Worm (Caenorhabditis elegans) whole organism, young adult: ENCODE measurements around the gene C03B1.4.
A peak's percentile ranks its signal among the peaks of the same experiment; 100 is the strongest.

ENCODE experiments used
- attf-6 ChIP-seq: fragments of 200-800 bp; sonication (Bioruptor generic); IDR thresholded peaks from 2 replicates; pipeline ENCODE4 v1.3.6; 2022; ENCODE audit warnings: missing genetic modification reagents, missing genetic modification characterization, missing compliant biosample characterization
- sea-2 ChIP-seq: fragments of 200-800 bp; sonication (Bioruptor generic); IDR thresholded peaks from 2 replicates; pipeline ENCODE4 v1.3.6; 2022; ENCODE audit warnings: missing genetic modification characterization, missing compliant biosample characterization
- snpc-4 ChIP-seq, 5 experiments: fragments of 150-350 bp in 1 of 5; sonication (generic microtip) in 4 of 5; optimal IDR thresholded peaks; 2 replicates each; lab custom pipeline; 2014 to 2018; ENCODE audit warnings: missing genetic modification characterization in 5 of 5, missing biosample characterization in 3 of 5, antibody characterized with exemption in 2 of 5, mild to moderate bottlenecking in 2 of 5, missing compliant biosample characterization in 2 of 5, missing genotype in 2 of 5, moderate library complexity in 2 of 5, missing genetic modification reagents in 1 of 5
- ztf-25 ChIP-seq: fragments of 200-800 bp; sonication (Bioruptor generic); IDR thresholded peaks from 2 replicates; pipeline ENCODE4 v1.3.6; 2022; ENCODE audit warnings: missing genetic modification reagents, missing genetic modification characterization, missing compliant biosample characterization
- ztf-26 ChIP-seq: sonication (generic microtip); optimal IDR thresholded peaks from 2 replicates; lab custom pipeline; 2017; ENCODE audit warnings: missing genetic modification characterization, missing compliant biosample characterization

DNA sequence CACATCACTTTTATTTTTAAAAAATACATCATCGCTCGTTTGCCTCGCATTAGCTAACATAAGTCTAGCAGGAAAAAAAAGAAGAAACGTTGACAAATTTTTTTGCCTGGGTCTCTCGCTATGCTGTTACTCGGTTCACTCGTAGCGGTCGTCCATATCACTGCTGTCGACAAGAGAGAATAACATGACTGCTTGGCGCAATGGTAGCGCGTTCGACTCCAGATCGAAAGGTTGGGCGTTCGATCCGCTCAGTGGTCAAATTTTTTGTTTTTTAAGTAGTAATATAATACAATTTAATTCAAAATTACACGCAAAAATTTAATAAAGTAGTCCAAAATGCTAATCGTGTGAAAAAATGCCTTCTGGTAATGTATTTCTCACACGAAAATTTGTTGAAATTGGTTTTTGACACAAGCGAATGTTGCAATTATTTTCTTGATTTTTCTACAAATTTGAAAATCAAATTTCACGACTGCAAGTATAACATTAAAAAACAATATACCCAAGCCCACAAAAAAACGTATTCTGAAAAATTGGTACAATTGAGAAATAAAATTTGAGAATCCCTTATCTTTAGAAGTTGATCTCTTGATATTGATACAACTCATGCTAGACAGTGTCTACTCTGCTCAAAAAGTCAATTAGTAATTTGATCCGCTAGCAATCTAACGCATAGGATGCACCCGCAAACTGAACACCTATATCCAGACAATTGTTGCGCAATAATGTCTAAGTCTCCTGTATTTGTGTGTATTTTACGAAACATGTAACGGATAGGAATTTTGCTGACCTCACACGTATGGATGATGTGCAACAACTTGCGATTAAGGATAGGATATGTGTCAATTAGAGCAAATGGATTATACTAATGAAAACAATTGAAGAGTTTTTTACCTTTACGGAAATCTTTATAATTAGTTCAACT is 7.2 kb downstream of the C03B1.4 start:
- no peak for TF ChIP-seq sea-2
- peak; percentile 57 for TF ChIP-seq ztf-26
- peak; percentile 48 for TF ChIP-seq snpc-4 (GFP tag; optimal IDR thresholded peaks at IDR 0.05; lab: Kevin White, UChicago)
- TF ChIP-seq snpc-4 (tag; optimal IDR thresholded peaks at IDR 0.05; lab: Kevin White, UChicago): peak in 3 of 4 experiments; percentile 7 to 71 (median 49)
- 0 out of 2 replicates have a peak, but pooled peaks have one; percentile 55 for TF ChIP-seq ztf-25 (GFP tag; lab: Robert Waterston, UW)
- no peak for TF ChIP-seq attf-6
